Worm (Caenorhabditis elegans) whole organism, L4 larva: ENCODE results near the gene cope-1.

Experiments
- ama-1 ChIP-seq: fragments of 150-350 bp; optimal IDR thresholded peaks from 2 replicates; lab custom pipeline; 2014; ENCODE audit warnings: inconsistent platforms, mixed read lengths
- fkh-10 ChIP-seq: fragments of 150-350 bp; optimal IDR thresholded peaks from 2 replicates; lab custom pipeline; 2014; ENCODE audit warnings: missing biosample characterization, missing genetic modification reagents, missing genetic modification characterization
- hlh-30 ChIP-seq: sonication (generic microtip); optimal IDR thresholded peaks from 2 replicates; lab custom pipeline; 2017; ENCODE audit warnings: antibody characterized with exemption, mild to moderate bottlenecking, missing genetic modification characterization, missing compliant biosample characterization; ENCODE audit not compliant: insufficient read depth
- lin-39 ChIP-seq: fragments of 150-350 bp; optimal IDR thresholded peaks from 2 replicates; lab custom pipeline; 2014; ENCODE audit warnings: missing biosample characterization, missing genetic modification reagents, missing genetic modification characterization
- set-16 ChIP-seq: fragments of 200-800 bp; sonication (Bioruptor generic); IDR thresholded peaks from 2 replicates; pipeline ENCODE4 v1.3.6; 2022; ENCODE audit warnings: missing genetic modification reagents, missing genetic modification characterization, missing compliant biosample characterization
- unc-130 ChIP-seq: sonication (generic microtip); optimal IDR thresholded peaks from 2 replicates; lab custom pipeline; 2016; ENCODE audit warnings: missing genetic modification reagents, missing genetic modification characterization, missing compliant biosample characterization
- unc-39 ChIP-seq: sonication (generic microtip); optimal IDR thresholded peaks from 2 replicates; lab custom pipeline; 2017; ENCODE audit warnings: missing biosample characterization, missing genetic modification characterization
- ztf-11 ChIP-seq: fragments of 150-350 bp; optimal IDR thresholded peaks from 2 replicates; lab custom pipeline; 2014; ENCODE audit warnings: missing biosample characterization, missing genetic modification characterization

ce11 chrIII:13404418-13404817 is 21.6 kb upstream of the cope-1 start, which contains the start of gene ttr-52:
- TF ChIP-seq fkh-10 (GFP tag; lab: Kevin White, UChicago) (no peak), hlh-30 (tag; lab: Kevin White, UChicago) (no peak), unc-130 (GFP tag; lab: Kevin White, UChicago) (no peak), set-16 (GFP tag; lab: Robert Waterston, UW) (no peak), ama-1 (lab: Kevin White, UChicago) (no peak), unc-39 (tag; lab: Kevin White, UChicago) (no peak), lin-39 (tag; lab: Kevin White, UChicago) (no peak), ztf-11 (tag; lab: Kevin White, UChicago) (no peak)
